Worm (Caenorhabditis elegans) whole organism, young adult: ENCODE measurements around the gene fbxb-74.

Experiments
- F37B4.10 ChIP-seq: fragments of 200-800 bp; sonication (Bioruptor generic); IDR thresholded peaks from 2 replicates; pipeline ENCODE4 v1.3.6; 2022; ENCODE audit warnings: missing genetic modification characterization, missing compliant biosample characterization
- F39B2.1 ChIP-seq: fragments of 200-800 bp; sonication (Bioruptor generic); IDR thresholded peaks from 2 replicates; pipeline ENCODE4 v1.3.6; 2022; ENCODE audit warnings: missing genetic modification reagents, missing genetic modification characterization, missing compliant biosample characterization
- F52B5.7 ChIP-seq: sonication (generic microtip); optimal IDR thresholded peaks from 2 replicates; lab custom pipeline; 2016; ENCODE audit warnings: mild to moderate bottlenecking, missing genetic modification characterization, missing compliant biosample characterization
- K11D2.4 ChIP-seq: fragments of 200-800 bp; sonication (Bioruptor generic); IDR thresholded peaks from 2 replicates; pipeline ENCODE4 v1.3.6; 2022; ENCODE audit warnings: missing genetic modification reagents, missing genetic modification characterization, missing compliant biosample characterization
- K12H6.12 ChIP-seq: fragments of 200-800 bp; sonication (Bioruptor generic); optimal IDR thresholded peaks from 2 replicates; lab custom pipeline; 2018; ENCODE audit warnings: mild to moderate bottlenecking, missing genetic modification characterization, missing compliant biosample characterization
- Y67H2A.10 ChIP-seq: fragments of 200-800 bp; sonication (Bioruptor generic); conservative IDR thresholded peaks from 2 replicates; pipeline ENCODE4 v1.3.6; 2022; ENCODE audit warnings: missing genetic modification reagents, missing genetic modification characterization, missing compliant biosample characterization
- ZK185.1 ChIP-seq: sonication (generic microtip); optimal IDR thresholded peaks from 2 replicates; lab custom pipeline; 2016; ENCODE audit warnings: mild to moderate bottlenecking, missing genetic modification characterization, missing compliant biosample characterization; ENCODE audit not compliant: poor library complexity, severe bottlenecking
- ama-1 ChIP-seq, 3 experiments: fragments of 150-350 bp in 1 of 3; sonication (generic microtip) in 2 of 3; optimal IDR thresholded peaks; 2 replicates each; lab custom pipeline; 2014 to 2018; ENCODE audit warnings: missing biosample characterization in 2 of 3, missing genetic modification characterization in 2 of 3, missing genetic modification reagents in 2 of 3
- atf-7 ChIP-seq: sonication (generic microtip); optimal IDR thresholded peaks from 2 replicates; lab custom pipeline; 2017; ENCODE audit warnings: mild to moderate bottlenecking, missing genetic modification characterization, missing compliant biosample characterization
- attf-5 ChIP-seq: fragments of 200-800 bp; sonication (Bioruptor generic); optimal IDR thresholded peaks from 2 replicates; lab custom pipeline; 2018; ENCODE audit warnings: mild to moderate bottlenecking, missing genetic modification characterization, missing compliant biosample characterization
- cebp-1 ChIP-seq, 2 experiments: fragments of 200-800 bp in 1 of 2; sonication (Bioruptor generic) in 1 of 2; sonication (generic microtip) in 1 of 2; IDR thresholded peaks in 1 of 2; optimal IDR thresholded peaks in 1 of 2; 2 replicates each; pipeline versions ENCODE4 v1.3.6 to Lab custom; 2017 to 2022; ENCODE audit warnings: missing compliant biosample characterization in 2 of 2, missing genetic modification characterization in 2 of 2, mild to moderate bottlenecking in 1 of 2, missing genetic modification reagents in 1 of 2, moderate library complexity in 1 of 2
- ceh-79 ChIP-seq: sonication (generic microtip); optimal IDR thresholded peaks from 2 replicates; lab custom pipeline; 2017; ENCODE audit warnings: mild to moderate bottlenecking, missing genetic modification characterization, missing compliant biosample characterization
- ceh-91 ChIP-seq: fragments of 200-800 bp; sonication (Bioruptor generic); IDR thresholded peaks from 2 replicates; pipeline ENCODE4 v1.3.6; 2022; ENCODE audit warnings: missing genetic modification reagents, missing genetic modification characterization, missing compliant biosample characterization
- chd-7 ChIP-seq: sonication (generic microtip); optimal IDR thresholded peaks from 2 replicates; lab custom pipeline; 2016; ENCODE audit warnings: mild to moderate bottlenecking, missing genetic modification characterization, moderate library complexity, missing compliant biosample characterization
- dox-1 ChIP-seq: fragments of 200-800 bp; sonication (Bioruptor generic); IDR thresholded peaks from 2 replicates; pipeline ENCODE4 v1.3.6; 2022; ENCODE audit warnings: missing genetic modification reagents, missing genetic modification characterization, missing compliant biosample characterization
- egl-44 ChIP-seq: fragments of 200-800 bp; sonication (Bioruptor generic); IDR thresholded peaks from 2 replicates; pipeline ENCODE4 v1.3.6; 2022; ENCODE audit warnings: missing genetic modification reagents, missing genetic modification characterization, missing compliant biosample characterization
- egrh-3 ChIP-seq: fragments of 200-800 bp; sonication (Bioruptor generic); IDR thresholded peaks from 2 replicates; pipeline ENCODE4 v1.3.6; 2022; ENCODE audit warnings: missing genetic modification reagents, missing genetic modification characterization, missing compliant biosample characterization
- ekl-4 ChIP-seq: fragments of 200-800 bp; sonication (Bioruptor generic); IDR thresholded peaks from 2 replicates; pipeline ENCODE4 v1.3.6; 2022; ENCODE audit warnings: missing genetic modification reagents, missing genetic modification characterization, missing compliant biosample characterization
- ets-4 ChIP-seq: fragments of 200-800 bp; sonication (Bioruptor generic); optimal IDR thresholded peaks from 2 replicates; lab custom pipeline; 2018; ENCODE audit warnings: mild to moderate bottlenecking, missing genetic modification characterization, missing compliant biosample characterization
- hlh-26 ChIP-seq: fragments of 200-800 bp; sonication (Bioruptor generic); conservative IDR thresholded peaks from 2 replicates; pipeline ENCODE4 v1.3.6; 2022; ENCODE audit warnings: missing genetic modification reagents, missing genetic modification characterization, missing compliant biosample characterization
- hmg-1.2 ChIP-seq: fragments of 200-800 bp; sonication (Bioruptor generic); IDR thresholded peaks from 2 replicates; pipeline ENCODE4 v1.3.6; 2022; ENCODE audit warnings: missing genetic modification reagents, missing genetic modification characterization, missing compliant biosample characterization
- hmg-20 ChIP-seq: fragments of 200-800 bp; sonication (Bioruptor generic); IDR thresholded peaks from 2 replicates; pipeline ENCODE4 v1.3.6; 2022; ENCODE audit warnings: missing genetic modification reagents, missing genetic modification characterization, missing compliant biosample characterization
- lin-26 ChIP-seq: fragments of 200-800 bp; sonication (Bioruptor generic); IDR thresholded peaks from 2 replicates; pipeline ENCODE4 v1.3.6; 2022; ENCODE audit warnings: missing genetic modification reagents, missing genetic modification characterization, missing compliant biosample characterization
- lin-54 ChIP-seq: fragments of 200-800 bp; sonication (Bioruptor generic); optimal IDR thresholded peaks from 2 replicates; lab custom pipeline; 2018; ENCODE audit warnings: mild to moderate bottlenecking, missing genetic modification characterization, missing compliant biosample characterization
- lsl-1 ChIP-seq: fragments of 200-800 bp; sonication (Bioruptor generic); optimal IDR thresholded peaks from 2 replicates; lab custom pipeline; 2018; ENCODE audit warnings: mild to moderate bottlenecking, missing genetic modification characterization, moderate library complexity, missing compliant biosample characterization
- madf-10 ChIP-seq: sonication (generic microtip); optimal IDR thresholded peaks from 2 replicates; lab custom pipeline; 2016; ENCODE audit warnings: mild to moderate bottlenecking, missing genetic modification characterization, missing compliant biosample characterization
- madf-8 ChIP-seq: fragments of 200-800 bp; sonication (Bioruptor generic); conservative IDR thresholded peaks from 2 replicates; pipeline ENCODE4 v1.3.6; 2022; ENCODE audit warnings: missing genetic modification reagents, missing genetic modification characterization, missing compliant biosample characterization
- mcd-1 ChIP-seq: fragments of 200-800 bp; sonication (Bioruptor generic); IDR thresholded peaks from 2 replicates; pipeline ENCODE4 v1.3.6; 2022; ENCODE audit warnings: missing genetic modification reagents, missing genetic modification characterization, missing compliant biosample characterization
- mes-4 ChIP-seq: sonication (generic microtip); optimal IDR thresholded peaks from 2 replicates; lab custom pipeline; 2016; ENCODE audit warnings: missing genotype, missing genetic modification characterization, missing compliant biosample characterization
- mxl-1 ChIP-seq: sonication (generic microtip); optimal IDR thresholded peaks from 2 replicates; lab custom pipeline; 2016; ENCODE audit warnings: missing genetic modification characterization, missing compliant biosample characterization
- nhr-27 ChIP-seq: fragments of 200-800 bp; sonication (Bioruptor generic); optimal IDR thresholded peaks from 2 replicates; lab custom pipeline; 2018; ENCODE audit warnings: mild to moderate bottlenecking, missing genetic modification characterization, moderate library complexity, missing compliant biosample characterization
- nhr-80 ChIP-seq: sonication (generic microtip); optimal IDR thresholded peaks from 2 replicates; lab custom pipeline; 2016; ENCODE audit warnings: missing genetic modification characterization, missing compliant biosample characterization
- repo-1 ChIP-seq: sonication (generic microtip); optimal IDR thresholded peaks from 2 replicates; lab custom pipeline; 2017; ENCODE audit warnings: mild to moderate bottlenecking, missing genetic modification characterization, missing compliant biosample characterization
- snpc-4 ChIP-seq, 5 experiments: fragments of 150-350 bp in 1 of 5; sonication (generic microtip) in 4 of 5; optimal IDR thresholded peaks; 2 replicates each; lab custom pipeline; 2014 to 2018; ENCODE audit warnings: missing genetic modification characterization in 5 of 5, missing biosample characterization in 3 of 5, antibody characterized with exemption in 2 of 5, mild to moderate bottlenecking in 2 of 5, missing compliant biosample characterization in 2 of 5, missing genotype in 2 of 5, moderate library complexity in 2 of 5, missing genetic modification reagents in 1 of 5
- somi-1 ChIP-seq: fragments of 200-800 bp; sonication (Bioruptor generic); optimal IDR thresholded peaks from 2 replicates; lab custom pipeline; 2018; ENCODE audit warnings: mild to moderate bottlenecking, missing genetic modification characterization, missing compliant biosample characterization
- sptf-2 ChIP-seq: fragments of 200-800 bp; sonication (Bioruptor generic); optimal IDR thresholded peaks from 2 replicates; lab custom pipeline; 2018; ENCODE audit warnings: mild to moderate bottlenecking, missing genetic modification characterization, missing compliant biosample characterization
- tbp1 ChIP-seq: fragments of 200-800 bp; sonication (Bioruptor generic); optimal IDR thresholded peaks from 2 replicates; lab custom pipeline; 2018; ENCODE audit warnings: mild to moderate bottlenecking, missing genetic modification characterization, missing compliant biosample characterization
- unc-62 ChIP-seq: fragments of 150-350 bp; optimal IDR thresholded peaks from 2 replicates; lab custom pipeline; 2014; ENCODE audit warnings: missing biosample characterization, missing genetic modification reagents, missing genetic modification characterization
- zfh-2 ChIP-seq: fragments of 200-800 bp; sonication (Bioruptor generic); conservative IDR thresholded peaks from 2 replicates; pipeline ENCODE4 v1.3.6; 2022; ENCODE audit warnings: missing genetic modification reagents, missing genetic modification characterization, missing compliant biosample characterization
- zim-3 ChIP-seq: sonication (generic microtip); optimal IDR thresholded peaks from 2 replicates; lab custom pipeline; 2017; ENCODE audit warnings: mild to moderate bottlenecking, missing genetic modification characterization, moderate library complexity, missing compliant biosample characterization
- ztf-25 ChIP-seq: fragments of 200-800 bp; sonication (Bioruptor generic); IDR thresholded peaks from 2 replicates; pipeline ENCODE4 v1.3.6; 2022; ENCODE audit warnings: missing genetic modification reagents, missing genetic modification characterization, missing compliant biosample characterization
- ztf-28 ChIP-seq: fragments of 200-800 bp; sonication (Bioruptor generic); IDR thresholded peaks from 2 replicates; pipeline ENCODE4 v1.3.6; 2022; ENCODE audit warnings: missing genetic modification reagents, missing genetic modification characterization, missing compliant biosample characterization

fbxb-74 gene

DNA sequence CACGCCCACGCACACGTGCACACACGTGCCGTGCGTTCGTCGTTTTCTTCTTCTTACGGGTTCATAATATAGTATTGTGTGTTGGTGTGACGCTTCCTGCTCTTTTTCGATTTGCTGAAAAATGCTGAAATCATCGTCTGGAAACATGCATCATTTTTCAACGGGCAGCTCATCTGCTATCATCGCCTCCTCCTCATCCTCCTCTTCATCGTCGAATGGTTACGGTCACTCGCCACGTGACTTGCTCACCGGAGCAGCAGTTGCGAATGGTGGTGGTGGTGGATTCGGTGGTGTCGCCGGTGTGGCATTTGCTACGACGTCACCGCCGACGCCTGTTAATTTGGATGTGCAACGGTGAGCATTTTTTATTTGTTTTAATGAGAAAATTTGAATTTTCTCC, 30.4 kb downstream of the fbxb-74 start (continued):
- TF ChIP-seq madf-10 (tag; lab: Kevin White, UChicago) (no peak), dox-1 (GFP tag; lab: Robert Waterston, UW) (0 out of 2 replicates have a peak, but pooled peaks have one; percentile 36), somi-1 (GFP tag; lab: Kevin White, UChicago) (no peak), repo-1 (tag; lab: Kevin White, UChicago) (peak; percentile 7)

DNA sequence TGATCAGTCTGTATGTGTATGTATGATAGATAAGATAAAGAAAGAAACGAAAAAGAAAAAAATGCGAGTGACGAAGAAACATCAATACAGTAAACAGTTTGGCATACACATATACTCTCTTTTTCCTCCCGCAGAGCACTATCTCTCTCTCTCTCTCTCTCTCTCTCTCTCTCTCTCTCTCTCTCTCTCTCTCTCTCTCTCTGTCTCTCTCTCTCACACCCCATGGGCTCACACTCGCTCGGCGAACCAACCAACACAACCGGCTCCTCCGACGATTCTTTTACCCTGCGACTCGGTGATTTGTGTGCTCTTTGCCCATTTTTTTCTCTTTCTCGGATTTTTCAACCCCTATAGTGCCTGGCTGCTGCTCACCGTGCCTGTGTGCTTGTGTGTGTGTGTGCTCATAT, 32.0 kb downstream of the fbxb-74 start:
- TF ChIP-seq tbp1 (GFP tag; lab: Kevin White, UChicago): peak; percentile 34
- peak; percentile 60 for TF ChIP-seq nhr-80 (tag; lab: Kevin White, UChicago)
- TF ChIP-seq ZK185.1 (tag; lab: Kevin White, UChicago): peak; percentile 61
- peak; percentile 63 for TF ChIP-seq hmg-1.2 (GFP tag; lab: Robert Waterston, UW)
- no peak for TF ChIP-seq cebp-1 (GFP tag; IDR thresholded peaks at IDR 0.05; lab: Robert Waterston, UW)
- peak; percentile 25 for TF ChIP-seq cebp-1 (tag; optimal IDR thresholded peaks at IDR 0.05; lab: Kevin White, UChicago)
- peak; percentile 13 for TF ChIP-seq attf-5 (GFP tag; lab: Kevin White, UChicago)
- no peak for TF ChIP-seq chd-7 (tag; lab: Kevin White, UChicago)
- peak; percentile 69 for TF ChIP-seq mcd-1 (GFP tag; lab: Robert Waterston, UW)
- TF ChIP-seq egrh-3 (GFP tag; lab: Robert Waterston, UW): peak; percentile 77
- TF ChIP-seq lin-26: 0 out of 2 replicates have a peak, but pooled peaks have one; percentile 17
- no peak for TF ChIP-seq F52B5.7 (tag; lab: Kevin White, UChicago)
- peak; percentile 93 for TF ChIP-seq zfh-2 (GFP tag; lab: Robert Waterston, UW)
- peak; percentile 76 for TF ChIP-seq dox-1 (GFP tag; lab: Robert Waterston, UW)
- no peak for TF ChIP-seq hlh-26 (GFP tag; lab: Robert Waterston, UW)
- peak; percentile 11 for TF ChIP-seq K12H6.12 (tag; lab: Kevin White, UChicago)
- TF ChIP-seq Y67H2A.10 (GFP tag; lab: Robert Waterston, UW): no peak
- TF ChIP-seq madf-10 (tag; lab: Kevin White, UChicago): peak; percentile 16
- TF ChIP-seq atf-7 (tag; lab: Kevin White, UChicago): peak; percentile 21
- peak; percentile 6 for TF ChIP-seq ets-4 (GFP tag; lab: Kevin White, UChicago)
- TF ChIP-seq madf-8: no peak
- TF ChIP-seq ztf-28 (GFP tag; lab: Robert Waterston, UW): no peak

DNA sequence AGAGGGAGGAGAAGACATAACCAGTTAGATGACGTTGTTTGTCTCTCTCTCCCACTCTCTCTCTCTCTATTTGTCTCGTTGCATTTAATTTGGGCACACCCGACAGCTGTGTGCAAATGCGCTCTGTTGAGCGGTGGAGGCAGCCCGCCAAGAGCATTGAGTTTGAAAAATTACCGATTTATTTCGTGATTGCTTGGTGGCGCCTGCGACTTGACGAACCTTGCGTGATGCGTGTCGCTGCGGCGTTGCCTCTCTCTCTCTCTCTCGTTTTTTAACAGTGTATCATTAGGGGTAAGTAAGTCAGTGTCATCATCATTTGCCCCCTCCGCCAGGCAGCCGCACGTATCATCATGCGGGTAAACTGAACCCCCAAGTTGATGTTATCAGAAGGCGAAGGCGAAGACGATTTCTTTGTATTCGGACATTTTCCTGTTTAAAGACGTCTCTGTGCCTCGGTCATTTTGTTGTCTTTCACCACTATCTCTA, 33.0 kb downstream of the fbxb-74 start:
- peak; percentile 33; the same call in 1 of the 2 replicates for TF ChIP-seq K11D2.4 (GFP tag; lab: Robert Waterston, UW)
- no peak for TF ChIP-seq nhr-27 (tag; lab: Kevin White, UChicago)
- no peak for TF ChIP-seq ekl-4 (GFP tag; lab: Robert Waterston, UW)
- TF ChIP-seq F39B2.1 (GFP tag; lab: Robert Waterston, UW): no peak
- peak; percentile 29 for TF ChIP-seq lin-54 (GFP tag; lab: Kevin White, UChicago)
- peak; percentile 57; the same call in 1 of the 2 replicates for TF ChIP-seq dox-1 (GFP tag; lab: Robert Waterston, UW)
- no peak for TF ChIP-seq ama-1 (optimal IDR thresholded peaks at IDR 0.05; lab: Kevin White, UChicago)
- TF ChIP-seq ama-1 (GFP tag; optimal IDR thresholded peaks at IDR 0.05; lab: Kevin White, UChicago): no peak
- no peak for TF ChIP-seq ceh-91 (GFP tag; lab: Robert Waterston, UW)
- TF ChIP-seq F37B4.10 (GFP tag; lab: Robert Waterston, UW): no peak
- 0 out of 2 replicates have a peak, but pooled peaks have one; percentile 8 for TF ChIP-seq egrh-3 (GFP tag; lab: Robert Waterston, UW)
- peak; percentile 53 for TF ChIP-seq atf-7 (tag; lab: Kevin White, UChicago)
- TF ChIP-seq ztf-25 (GFP tag; lab: Robert Waterston, UW): no peak
- peak; percentile 38 for TF ChIP-seq ets-4 (GFP tag; lab: Kevin White, UChicago)
- TF ChIP-seq unc-62 (GFP tag; lab: Kevin White, UChicago): no peak
- no peak for TF ChIP-seq F52B5.7 (tag; lab: Kevin White, UChicago)
- no peak for TF ChIP-seq mes-4
- no peak for TF ChIP-seq zim-3 (tag; lab: Kevin White, UChicago)
- no peak for TF ChIP-seq snpc-4 (GFP tag; optimal IDR thresholded peaks at IDR 0.05; lab: Kevin White, UChicago)
- peak in 2 of 4 experiments; percentile 3 to 55 for TF ChIP-seq snpc-4 (tag; optimal IDR thresholded peaks at IDR 0.05; lab: Kevin White, UChicago)
- TF ChIP-seq sptf-2 (GFP tag; lab: Kevin White, UChicago): no peak
- TF ChIP-seq lsl-1: no peak
- TF ChIP-seq mxl-1: no peak
- peak; percentile 62 for TF ChIP-seq K12H6.12 (tag; lab: Kevin White, UChicago)
- TF ChIP-seq ztf-28 (GFP tag; lab: Robert Waterston, UW): no peak
- no peak for TF ChIP-seq ceh-79 (tag; lab: Kevin White, UChicago)
- TF ChIP-seq hmg-20 (GFP tag; lab: Robert Waterston, UW): no peak
- TF ChIP-seq egl-44: no peak
